Fruit fly (Drosophila melanogaster) whole organism, wandering third instar larva: ENCODE data around the gene CG14107.
A peak's percentile ranks its signal among the peaks of the same experiment; 100 is the strongest.

Experiments
- CrebA ChIP-seq: fragments of 200-800 bp; sonication (Bioruptor generic); optimal IDR thresholded peaks from 2 replicates; lab custom pipeline; 2016; ENCODE audit warnings: missing biosample characterization, mild to moderate bottlenecking, missing genetic modification characterization, borderline replicate concordance
- HLH106 ChIP-seq: fragments of 200-800 bp; optimal IDR thresholded peaks from 3 replicates; lab custom pipeline; 2019; ENCODE audit warnings: missing biosample characterization, mild to moderate bottlenecking, missing genetic modification characterization, moderate library complexity
- Hr78 ChIP-seq: fragments of >200 bp; optimal IDR thresholded peaks from 2 replicates; lab custom pipeline; 2017; ENCODE audit warnings: missing biosample characterization, missing genetic modification characterization
- Sp1 ChIP-seq: fragments of 200-800 bp; sonication (Bioruptor generic); optimal IDR thresholded peaks from 3 replicates; lab custom pipeline; 2019; ENCODE audit warnings: missing biosample characterization, mild to moderate bottlenecking, missing genetic modification characterization, moderate library complexity
- Vsx2 ChIP-seq: fragments of 200-300, 225-300 bp; sonication (Bioruptor generic); optimal IDR thresholded peaks from 2 replicates; lab custom pipeline; 2018; ENCODE audit warnings: missing biosample characterization, missing genetic modification characterization; ENCODE audit not compliant: partially characterized antibody
- br ChIP-seq: fragments of 200-800 bp; sonication (Bioruptor generic); optimal IDR thresholded peaks from 2 replicates; lab custom pipeline; 2016; ENCODE audit warnings: missing biosample characterization, missing genetic modification characterization
- brk ChIP-seq: fragments of 200-800 bp; sonication (Bioruptor generic); optimal IDR thresholded peaks from 2 replicates; lab custom pipeline; 2016; ENCODE audit warnings: missing biosample characterization, mild to moderate bottlenecking, missing genetic modification characterization
- dl ChIP-seq, 2 experiments: fragments of 175-275, 200-275 bp in 1 of 2; fragments of 200-275 bp in 1 of 2; sonication (Bioruptor generic); optimal IDR thresholded peaks; lab custom pipeline; 2018; ENCODE audit warnings: mild to moderate bottlenecking in 2 of 2, missing biosample characterization in 2 of 2, missing genetic modification characterization in 2 of 2, moderate library complexity in 2 of 2; ENCODE audit not compliant: partially characterized antibody in 2 of 2, insufficient read depth in 1 of 2
- dmrt93B ChIP-seq: fragments of 200-800 bp; sonication (Bioruptor generic); optimal IDR thresholded peaks from 2 replicates; lab custom pipeline; 2018; ENCODE audit warnings: missing biosample characterization, mild to moderate bottlenecking, missing genetic modification characterization
- dsf ChIP-seq: sonication (Bioruptor generic); optimal IDR thresholded peaks from 2 replicates; lab custom pipeline; 2016; ENCODE audit warnings: missing biosample characterization, missing genetic modification characterization, borderline replicate concordance
- ey ChIP-seq: fragments of 200-800 bp; sonication (Bioruptor generic); optimal IDR thresholded peaks from 2 replicates; lab custom pipeline; 2016; ENCODE audit warnings: missing biosample characterization, missing genetic modification characterization
- foxo ChIP-seq, 2 experiments: fragments of 200-800 bp; sonication (Bioruptor generic); optimal IDR thresholded peaks; 2 replicates in 1 of 2; 3 replicates in 1 of 2; lab custom pipeline; 2016 to 2017; ENCODE audit warnings: missing biosample characterization in 2 of 2, missing genetic modification characterization in 2 of 2
- h ChIP-seq: fragments of 200-800 bp; sonication (Bioruptor generic); optimal IDR thresholded peaks from 3 replicates; lab custom pipeline; 2016; ENCODE audit warnings: missing biosample characterization, mild to moderate bottlenecking, missing genetic modification characterization
- lola ChIP-seq: fragments of >200 bp; optimal IDR thresholded peaks from 2 replicates; lab custom pipeline; 2017; ENCODE audit warnings: missing biosample characterization, missing genetic modification characterization
- pan ChIP-seq: fragments of >200 bp; optimal IDR thresholded peaks from 2 replicates; lab custom pipeline; 2017
- rgr ChIP-seq: fragments of 200-800 bp; sonication (Bioruptor generic); optimal IDR thresholded peaks from 3 replicates; lab custom pipeline; 2016; ENCODE audit warnings: missing biosample characterization, mild to moderate bottlenecking, missing genetic modification characterization
- sv ChIP-seq: fragments of 200-800 bp; sonication (Bioruptor generic); optimal IDR thresholded peaks from 3 replicates; lab custom pipeline; 2016; ENCODE audit warnings: missing biosample characterization, missing genetic modification characterization
- usp ChIP-seq: fragments of >200 bp; optimal IDR thresholded peaks from 2 replicates; lab custom pipeline; 2017; ENCODE audit warnings: missing biosample characterization, missing genetic modification characterization

CG14107 gene

dm6 chr3L:13378202-13378601, 2.9 kb downstream of the CG14107 start, which contains the start of gene SNCF:
SNCF (plus strand) TSS chr3L:13378583.
- no peak for TF ChIP-seq dmrt93B
- no peak for TF ChIP-seq ey (GFP tag; lab: Kevin White, UChicago)
- TF ChIP-seq Sp1 (GFP tag; lab: Kevin White, UChicago), result no peak
- TF ChIP-seq Hr78 (GFP tag; lab: Kevin White, UChicago), result no peak
- TF ChIP-seq brk (GFP tag; lab: Kevin White, UChicago), result no peak
- no peak for TF ChIP-seq br (GFP tag; lab: Kevin White, UChicago)

DNA sequence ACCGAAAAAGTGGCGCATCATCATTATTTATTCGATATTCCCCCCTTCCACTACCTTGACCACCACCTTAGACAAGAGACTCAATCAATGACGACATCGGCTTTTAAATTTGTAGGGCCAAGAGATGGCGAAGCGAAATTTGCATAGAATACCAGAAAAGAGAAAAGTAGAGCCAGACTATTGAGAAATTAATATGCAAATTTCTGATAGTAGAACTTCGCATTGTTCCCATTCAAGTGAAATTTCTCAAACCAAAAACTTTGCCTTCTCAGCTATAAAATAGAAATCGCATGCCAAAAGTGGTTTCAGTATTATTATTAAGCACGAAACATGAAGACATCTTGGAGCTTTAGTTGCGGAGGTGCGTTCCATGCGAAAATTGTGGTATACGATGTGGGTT, 3.5 kb downstream of the CG14107 start, which contains the start of gene CG14111:
TSS of gene CG14111 (plus strand) at position 301 of the 400 bp plus-strand sequence.
- TF ChIP-seq br (GFP tag; lab: Kevin White, UChicago), result no peak
- TF ChIP-seq rgr (GFP tag; lab: Kevin White, UChicago), result no peak
- TF ChIP-seq dsf (GFP tag; lab: Kevin White, UChicago), result no peak
- no peak for TF ChIP-seq lola (GFP tag; lab: Kevin White, UChicago)
- no peak for TF ChIP-seq usp (GFP tag; lab: Kevin White, UChicago)
- TF ChIP-seq pan (lab: Kevin White, UChicago), result no peak
- TF ChIP-seq dl (GFP tag; optimal IDR thresholded peaks at IDR 0.05; lab: Kevin White, UChicago; ENCODE audit: insufficient read depth in 1 of 2, partially characterized antibody in 2 of 2), result no peak
- TF ChIP-seq Vsx2 (GFP tag; lab: Kevin White, UChicago), result no peak
- TF ChIP-seq, all 38 proteins: peak for 0

DNA sequence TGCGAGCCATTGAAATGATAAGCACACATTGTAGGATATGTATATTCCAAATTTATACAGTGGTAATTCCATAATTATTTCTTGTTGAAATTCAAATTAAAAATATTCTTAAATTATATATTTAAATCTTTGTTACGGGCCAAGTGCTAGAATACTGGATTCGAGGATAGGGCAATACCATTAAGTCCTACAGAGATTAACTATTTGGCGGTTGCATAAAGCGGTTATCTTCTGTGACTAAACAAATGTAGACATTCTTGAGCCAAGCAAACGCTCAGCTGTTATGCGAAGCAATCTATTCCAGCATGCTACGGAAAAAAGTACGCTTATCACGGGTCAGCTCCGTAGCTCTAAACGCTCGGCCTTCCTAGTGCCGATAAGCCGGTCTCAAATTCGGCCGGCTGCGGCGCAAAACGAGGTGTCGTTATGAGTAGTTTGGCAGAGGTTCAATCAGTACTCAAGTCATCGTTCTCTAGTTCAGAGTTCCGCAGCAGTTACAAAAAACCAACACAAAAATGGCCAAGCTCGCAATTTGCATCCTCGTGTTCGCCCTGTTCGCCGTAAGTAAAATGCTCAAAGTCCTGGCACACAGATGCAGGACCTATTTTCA, 25.0 kb downstream of the CG14107 start, which contains the start of gene Nplp2:
TSS of gene Nplp2 (plus strand) at position 293 of the 610 bp plus-strand sequence.
- no peak for TF ChIP-seq sv (GFP tag; lab: Kevin White, UChicago)
- TF ChIP-seq h (GFP tag; lab: Kevin White, UChicago), result peak; percentile 6
- TF ChIP-seq foxo (GFP tag; optimal IDR thresholded peaks at IDR 0.05; lab: Kevin White, UChicago), result peak in 1 of 2 experiments; percentile 17

dm6 chr3L:13348733-13349132, 32.4 kb downstream of the CG14107 start, which contains the start of gene CG17687:
CG17687 (plus strand) TSS chr3L:13349033.
- no peak for TF ChIP-seq HLH106 (tag; lab: Kevin White, UChicago)
- no peak for TF ChIP-seq CrebA (GFP tag; lab: Kevin White, UChicago)
- no peak for TF ChIP-seq dl (GFP tag; optimal IDR thresholded peaks at IDR 0.05; lab: Kevin White, UChicago; ENCODE audit: insufficient read depth in 1 of 2, partially characterized antibody in 2 of 2)
- TF ChIP-seq, all 38 proteins: peak for 0
